Worm (Caenorhabditis elegans): ENCODE data around the gene T05B4.9.

ce11 chrV:4120629-4121028 lies 2.4 kb upstream of the T05B4.9 start, which contains the start of gene T05B4.10:
- TF ChIP-seq eyg-1 (tag; optimal IDR thresholded peaks at IDR 0.05) (no peak), pha-2 (tag; optimal IDR thresholded peaks at IDR 0.05) (no peak), che-1 (tag; optimal IDR thresholded peaks at IDR 0.05) (no peak), sox-4 (tag; optimal IDR thresholded peaks at IDR 0.05) (no peak), ceh-22 (tag; optimal IDR thresholded peaks at IDR 0.05) (no peak)

Measured in whole organism, late embryonic.